Fruit fly (Drosophila melanogaster) whole organism, wandering third instar larva: ENCODE data around the gene east.

Experiments used
- Dfd ChIP-seq: fragments of >200 bp; optimal IDR thresholded peaks from 2 replicates; lab custom pipeline; 2017; ENCODE audit warnings: missing biosample characterization, missing genetic modification characterization
- Vsx2 ChIP-seq: fragments of 200-300, 225-300 bp; sonication (Bioruptor generic); optimal IDR thresholded peaks from 2 replicates; lab custom pipeline; 2018; ENCODE audit warnings: missing biosample characterization, missing genetic modification characterization; ENCODE audit not compliant: partially characterized antibody

DNA sequence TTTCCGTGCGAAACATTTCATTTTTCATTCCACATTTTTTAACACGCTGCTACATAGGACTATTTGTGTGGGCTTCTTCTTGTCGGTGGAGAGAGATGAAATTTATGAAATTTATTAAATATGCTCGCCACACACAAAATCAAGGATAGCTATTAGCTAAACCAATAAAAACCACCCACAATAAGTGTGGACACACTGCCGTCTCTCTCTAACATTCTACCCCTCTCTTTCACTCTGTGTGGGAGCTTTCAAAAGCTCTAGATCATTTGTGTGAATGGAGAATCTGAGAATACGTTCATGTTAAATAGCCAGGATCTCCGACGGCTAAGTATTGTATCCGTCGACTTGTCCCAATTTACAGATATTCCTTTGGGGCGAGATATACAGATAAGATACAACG lies 26.9 kb downstream of the east start:
- TF ChIP-seq Dfd (GFP tag; lab: Kevin White, UChicago), result no peak
- no peak for TF ChIP-seq Vsx2 (GFP tag; lab: Kevin White, UChicago)
